Fruit fly (Drosophila melanogaster) whole organism: ENCODE results near the gene barc.

Experiments used
- CG8478 ChIP-seq: fragments of >200 bp; optimal IDR thresholded peaks from 2 replicates; lab custom pipeline; 2018; ENCODE audit warnings: inconsistent platforms
- EcR ChIP-seq, 2 experiments: fragments of >200 bp; optimal IDR thresholded peaks; 2 replicates each; lab custom pipeline; 2017; ENCODE audit warnings: missing biosample characterization in 2 of 2, missing genetic modification characterization in 2 of 2, missing genetic modification reagents in 2 of 2
- psq ChIP-seq: fragments of >200 bp; optimal IDR thresholded peaks from 2 replicates; lab custom pipeline; 2017
- usp ChIP-seq: fragments of >200 bp; optimal IDR thresholded peaks from 2 replicates; lab custom pipeline; 2017; ENCODE audit warnings: missing biosample characterization, missing genetic modification characterization, mixed read lengths

DNA sequence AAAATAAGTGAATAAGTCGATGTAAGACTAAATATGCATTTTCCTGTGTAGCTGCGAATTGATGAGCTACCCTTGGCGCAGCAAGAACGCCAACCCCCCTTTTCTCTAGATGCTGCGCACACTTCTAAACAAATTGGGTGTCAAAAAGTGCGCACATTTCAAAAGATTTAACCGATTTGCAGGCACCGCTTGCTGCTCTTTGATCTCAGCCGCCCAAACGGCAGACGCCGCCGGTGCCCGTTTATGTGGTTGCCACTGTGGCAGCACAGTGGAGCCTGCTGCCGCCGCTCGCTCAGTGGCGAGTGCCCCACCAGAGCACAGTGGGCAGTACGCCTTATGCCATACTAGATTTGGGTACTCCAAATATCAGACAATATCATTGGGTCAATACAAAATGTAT is 17.6 kb upstream of the barc start:
- TF ChIP-seq psq (lab: Kevin White, UChicago) (no peak), CG8478 (lab: Kevin White, UChicago) (no peak), usp (GFP tag; lab: Kevin White, UChicago) (no peak), EcR (GFP tag; optimal IDR thresholded peaks at IDR 0.05; lab: Kevin White, UChicago) (no peak)
